Worm (Caenorhabditis elegans) whole organism, mixed stage, embryonic: ENCODE measurements around the gene K08H10.6.

ENCODE experiments used
- M03D4.4 ChIP-seq: sonication (generic microtip); optimal IDR thresholded peaks from 2 replicates; lab custom pipeline; 2017; ENCODE audit warnings: mild to moderate bottlenecking, missing genetic modification characterization, missing compliant biosample characterization
- ceh-43 ChIP-seq: fragments of 200-800 bp; sonication (Bioruptor generic); optimal IDR thresholded peaks from 2 replicates; lab custom pipeline; 2018; ENCODE audit warnings: mild to moderate bottlenecking, missing genetic modification characterization, moderate library complexity, missing compliant biosample characterization
- elt-1 ChIP-seq: sonication (generic microtip); optimal IDR thresholded peaks from 2 replicates; lab custom pipeline; 2017; ENCODE audit warnings: missing genetic modification characterization, mild to moderate bottlenecking, missing compliant biosample characterization, antibody characterized with exemption, moderate library complexity, borderline replicate concordance; ENCODE audit not compliant: insufficient read depth
- lin-13 ChIP-seq: fragments of 150-350 bp; optimal IDR thresholded peaks from 2 replicates; lab custom pipeline; 2014; ENCODE audit warnings: missing biosample characterization, missing genetic modification characterization
- mep-1 ChIP-seq: fragments of 150-350 bp; optimal IDR thresholded peaks from 2 replicates; lab custom pipeline; 2017; ENCODE audit warnings: missing biosample characterization, missing genetic modification reagents, missing genetic modification characterization, inconsistent platforms
- nhr-12 ChIP-seq: fragments of 150-350 bp; optimal IDR thresholded peaks from 2 replicates; lab custom pipeline; 2014; ENCODE audit warnings: missing biosample characterization, missing genetic modification characterization
- nhr-76 ChIP-seq: sonication (generic microtip); optimal IDR thresholded peaks from 2 replicates; lab custom pipeline; 2017; ENCODE audit warnings: missing biosample characterization, missing genetic modification characterization
- pha-4 ChIP-seq: fragments of 150-350 bp; optimal IDR thresholded peaks from 2 replicates; lab custom pipeline; 2018; ENCODE audit warnings: missing biosample characterization, missing genetic modification reagents, missing genetic modification characterization
- sem-2 ChIP-seq: fragments of 200-800 bp; sonication (Bioruptor generic); optimal IDR thresholded peaks from 2 replicates; lab custom pipeline; 2018; ENCODE audit warnings: mild to moderate bottlenecking, missing genetic modification characterization, missing compliant biosample characterization
- sptf-1 ChIP-seq: sonication (generic microtip); optimal IDR thresholded peaks from 2 replicates; lab custom pipeline; 2017; ENCODE audit warnings: mild to moderate bottlenecking, missing genetic modification characterization, moderate library complexity, missing compliant biosample characterization
- ztf-11 ChIP-seq: fragments of 150-350 bp; optimal IDR thresholded peaks from 2 replicates; lab custom pipeline; 2014; ENCODE audit warnings: missing biosample characterization, missing genetic modification characterization

DNA sequence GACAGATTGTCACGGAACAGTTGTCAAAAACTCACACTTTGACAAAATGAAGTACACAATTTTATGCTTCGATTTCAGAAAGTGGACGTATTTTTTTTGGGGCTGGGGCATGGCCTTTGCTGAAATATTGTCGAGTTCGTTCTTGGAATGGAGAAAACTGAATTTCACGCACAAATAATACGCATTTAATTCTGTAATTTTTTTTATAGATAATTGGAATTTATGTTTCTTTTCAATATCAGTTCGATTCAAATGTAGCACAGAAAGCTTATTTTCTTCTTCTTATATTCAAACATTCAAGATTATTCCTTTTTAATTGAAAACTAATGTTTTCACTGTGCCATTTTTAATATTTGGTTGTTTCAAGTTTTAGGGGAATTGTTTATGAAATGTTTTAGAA, 35.3 kb downstream of the K08H10.6 start, which contains the start of gene T07C12.10:
- no peak for TF ChIP-seq sptf-1
- no peak for TF ChIP-seq ztf-11
- no peak for TF ChIP-seq M03D4.4 (tag; lab: Kevin White, UChicago)
- no peak for TF ChIP-seq nhr-12 (tag; lab: Kevin White, UChicago)
- TF ChIP-seq mep-1 (tag; lab: Kevin White, UChicago) = no peak
- TF ChIP-seq nhr-76 (tag; lab: Kevin White, UChicago) = no peak
- TF ChIP-seq pha-4 (tag; lab: Kevin White, UChicago) = no peak
- no peak for TF ChIP-seq lin-13 (tag; lab: Kevin White, UChicago)
- TF ChIP-seq elt-1 = no peak
- no peak for TF ChIP-seq sem-2 (GFP tag; lab: Kevin White, UChicago)
- TF ChIP-seq ceh-43 (GFP tag; lab: Kevin White, UChicago) = no peak
